Fruit fly (Drosophila melanogaster) whole organism, embryonic: ENCODE results near the gene alphaKap4.

Source experiments
- Aef1 ChIP-seq: fragments of 200-800 bp; sonication (Bioruptor generic); IDR thresholded peaks from 3 replicates; pipeline ENCODE4 v1.3.6; 2022; ENCODE audit warnings: missing biosample characterization, missing genetic modification characterization
- B-H2 ChIP-seq: fragments of 200-800 bp; sonication (Bioruptor generic); optimal IDR thresholded peaks from 2 replicates; lab custom pipeline; 2018; ENCODE audit warnings: missing biosample characterization, mild to moderate bottlenecking, missing genetic modification characterization
- Blimp-1 ChIP-seq: fragments of 200-800 bp; sonication (Bioruptor generic); optimal IDR thresholded peaks from 3 replicates; lab custom pipeline; 2018; ENCODE audit warnings: missing biosample characterization, missing genetic modification characterization, mild to moderate bottlenecking, moderate library complexity, missing genetic modification reagents
- CG10209 ChIP-seq: fragments of 200-800 bp; sonication (Bioruptor generic); optimal IDR thresholded peaks from 3 replicates; lab custom pipeline; 2017; ENCODE audit warnings: missing biosample characterization, mild to moderate bottlenecking, missing genetic modification characterization, missing genetic modification reagents
- CG11504 ChIP-seq: fragments of 200-800 bp; sonication (Bioruptor generic); optimal IDR thresholded peaks from 3 replicates; lab custom pipeline; 2019; ENCODE audit warnings: missing biosample characterization, mild to moderate bottlenecking, missing genetic modification characterization, moderate library complexity
- CG11696 ChIP-seq: fragments of 200-800 bp; sonication (Bioruptor generic); IDR thresholded peaks from 2 replicates; pipeline ENCODE4 v1.3.6; 2022; ENCODE audit warnings: missing biosample characterization, missing genetic modification characterization
- CG13624 ChIP-seq: fragments of 200-800 bp; sonication (Bioruptor generic); optimal IDR thresholded peaks from 2 replicates; lab custom pipeline; 2016; ENCODE audit warnings: missing biosample characterization, missing genetic modification characterization
- CG14050 ChIP-seq: fragments of 200-800 bp; sonication (Bioruptor generic); IDR thresholded peaks from 3 replicates; pipeline ENCODE4 v1.3.6; 2022; ENCODE audit warnings: missing biosample characterization, missing genetic modification characterization
- CG15073 ChIP-seq: fragments of 200-800 bp; sonication (Bioruptor generic); optimal IDR thresholded peaks from 2 replicates; lab custom pipeline; 2016; ENCODE audit warnings: missing biosample characterization, missing genetic modification characterization
- CG15601 ChIP-seq: fragments of 200-800 bp; sonication (Bioruptor generic); optimal IDR thresholded peaks from 3 replicates; lab custom pipeline; 2019; ENCODE audit warnings: missing biosample characterization, mild to moderate bottlenecking, missing genetic modification characterization, moderate library complexity
- CG16815 ChIP-seq: fragments of 200-800 bp; sonication (Bioruptor generic); optimal IDR thresholded peaks from 3 replicates; lab custom pipeline; 2017; ENCODE audit warnings: missing biosample characterization, mild to moderate bottlenecking, missing genetic modification characterization
- CG16863 ChIP-seq: fragments of 200-800 bp; sonication (Bioruptor generic); optimal IDR thresholded peaks from 3 replicates; lab custom pipeline; 2016; ENCODE audit warnings: missing biosample characterization, missing genetic modification characterization
- CG17612 ChIP-seq: fragments of 200-800 bp; sonication (Bioruptor generic); IDR thresholded peaks from 2 replicates; pipeline ENCODE4 v1.3.6; 2022; ENCODE audit warnings: missing biosample characterization, missing genetic modification characterization
- CG30020 ChIP-seq: fragments of 200-800 bp; optimal IDR thresholded peaks from 2 replicates; lab custom pipeline; 2019; ENCODE audit warnings: missing biosample characterization, mild to moderate bottlenecking, missing genetic modification characterization, moderate library complexity
- CG3065 ChIP-seq: fragments of 200-800 bp; sonication (Bioruptor generic); optimal IDR thresholded peaks from 2 replicates; lab custom pipeline; 2016; ENCODE audit warnings: missing biosample characterization, missing genetic modification characterization
- CG34224 ChIP-seq: fragments of 200-800 bp; sonication (Bioruptor generic); IDR thresholded peaks from 3 replicates; pipeline ENCODE4 v1.3.6; 2022; ENCODE audit warnings: missing biosample characterization, missing genetic modification characterization; ENCODE audit not compliant: partially characterized antibody
- CG3995 ChIP-seq: fragments of 200-800 bp; sonication (Bioruptor generic); optimal IDR thresholded peaks from 3 replicates; lab custom pipeline; 2016; ENCODE audit warnings: missing biosample characterization, missing genetic modification characterization
- CG4360 ChIP-seq: fragments of 200-800 bp; sonication (Bioruptor generic); IDR thresholded peaks from 2 replicates; pipeline ENCODE4 v1.3.6; 2022; ENCODE audit warnings: missing biosample characterization, missing genetic modification characterization
- CG4424 ChIP-seq: fragments of 200-800 bp; sonication (Bioruptor generic); optimal IDR thresholded peaks from 3 replicates; lab custom pipeline; 2016; ENCODE audit warnings: missing biosample characterization, missing genetic modification characterization
- CG6272 ChIP-seq: fragments of 200-800 bp; sonication (Bioruptor generic); IDR thresholded peaks from 2 replicates; pipeline ENCODE4 v1.3.6; 2022; ENCODE audit warnings: missing biosample characterization, missing genetic modification characterization
- CG6654 ChIP-seq: fragments of 200-800 bp; sonication (Bioruptor generic); optimal IDR thresholded peaks from 2 replicates; lab custom pipeline; 2017; ENCODE audit warnings: missing biosample characterization, mild to moderate bottlenecking, missing genetic modification characterization
- CG6765 ChIP-seq: fragments of 200-800 bp; sonication (Bioruptor generic); optimal IDR thresholded peaks from 3 replicates; lab custom pipeline; 2017; ENCODE audit warnings: missing biosample characterization, mild to moderate bottlenecking, missing genetic modification characterization
- CG7556 ChIP-seq: fragments of 200-800 bp; sonication (Bioruptor generic); optimal IDR thresholded peaks from 2 replicates; lab custom pipeline; 2017; ENCODE audit warnings: missing biosample characterization, mild to moderate bottlenecking, missing genetic modification characterization
- CG8290 ChIP-seq, 3 experiments: fragments of 200-800 bp; sonication (Bioruptor generic); optimal IDR thresholded peaks; 2 replicates each; lab custom pipeline; 2016 to 2019; ENCODE audit warnings: missing biosample characterization in 3 of 3, missing genetic modification characterization in 3 of 3, mild to moderate bottlenecking in 2 of 3, moderate library complexity in 1 of 3
- CG9609 ChIP-seq: fragments of 200-800 bp; sonication (Bioruptor generic); optimal IDR thresholded peaks from 3 replicates; lab custom pipeline; 2016; ENCODE audit warnings: missing biosample characterization, missing genetic modification characterization
- Dref ChIP-seq: fragments of 200-800 bp; sonication (Bioruptor generic); IDR thresholded peaks from 2 replicates; pipeline ENCODE4 v1.3.6; 2022; ENCODE audit warnings: missing biosample characterization, missing genetic modification characterization
- Gug ChIP-seq: fragments of 200-800 bp; sonication (Bioruptor generic); IDR thresholded peaks from 4 replicates; pipeline ENCODE4 v1.3.6; 2022; ENCODE audit warnings: missing biosample characterization, missing genetic modification characterization
- Hey ChIP-seq: fragments of 200-800 bp; sonication (Bioruptor generic); optimal IDR thresholded peaks from 3 replicates; lab custom pipeline; 2018; ENCODE audit warnings: missing biosample characterization, mild to moderate bottlenecking, missing genetic modification characterization
- Kr ChIP-seq: fragments of 200-800 bp; sonication (Bioruptor generic); optimal IDR thresholded peaks from 2 replicates; lab custom pipeline; 2017; ENCODE audit warnings: missing biosample characterization, mild to moderate bottlenecking, missing genetic modification characterization
- Mad ChIP-seq: fragments of 200-800 bp; sonication (Bioruptor generic); optimal IDR thresholded peaks from 2 replicates; lab custom pipeline; 2016; ENCODE audit warnings: missing biosample characterization, missing genetic modification characterization
- Ravus ChIP-seq: fragments of 200-800 bp; sonication (Bioruptor generic); IDR thresholded peaks from 2 replicates; pipeline ENCODE4 v1.3.6; 2022; ENCODE audit warnings: missing biosample characterization, missing genetic modification characterization
- Sin3A ChIP-seq: fragments of >200 bp; optimal IDR thresholded peaks from 2 replicates; lab custom pipeline; 2018
- TFAM ChIP-seq: fragments of 200-800 bp; sonication (Bioruptor generic); optimal IDR thresholded peaks from 2 replicates; lab custom pipeline; 2017; ENCODE audit warnings: missing biosample characterization, missing genetic modification characterization, inconsistent platforms
- bigmax ChIP-seq: fragments of 200-800 bp; sonication (Bioruptor generic); optimal IDR thresholded peaks from 2 replicates; lab custom pipeline; 2018; ENCODE audit warnings: missing biosample characterization, mild to moderate bottlenecking, missing genetic modification characterization
- cwo ChIP-seq: fragments of 200-800 bp; sonication (Bioruptor generic); optimal IDR thresholded peaks from 3 replicates; lab custom pipeline; 2017; ENCODE audit warnings: missing biosample characterization, missing genetic modification characterization, mild to moderate bottlenecking, moderate library complexity, missing genetic modification reagents
- dmrt99B ChIP-seq: fragments of 200-800 bp; sonication (Bioruptor generic); optimal IDR thresholded peaks from 2 replicates; lab custom pipeline; 2018; ENCODE audit warnings: missing biosample characterization, mild to moderate bottlenecking, missing genetic modification characterization, moderate library complexity
- emc ChIP-seq: fragments of 200-800 bp; sonication (Bioruptor generic); optimal IDR thresholded peaks from 2 replicates; lab custom pipeline; 2016; ENCODE audit warnings: missing biosample characterization, missing genetic modification characterization
- fd96Cb ChIP-seq: fragments of 200-800 bp; sonication (Bioruptor generic); optimal IDR thresholded peaks from 2 replicates; lab custom pipeline; 2018; ENCODE audit warnings: missing biosample characterization, mild to moderate bottlenecking, missing genetic modification characterization, moderate library complexity
- gsb-n ChIP-seq: fragments of 200-800 bp; sonication (Bioruptor generic); optimal IDR thresholded peaks from 3 replicates; lab custom pipeline; 2018; ENCODE audit warnings: missing biosample characterization, mild to moderate bottlenecking, missing genetic modification characterization
- ham ChIP-seq: fragments of 200-800 bp; sonication (Bioruptor generic); IDR thresholded peaks from 2 replicates; pipeline ENCODE4 v1.3.6; 2022; ENCODE audit warnings: missing biosample characterization, missing genetic modification characterization
- knrl ChIP-seq: fragments of 200-800 bp; sonication (Bioruptor generic); IDR thresholded peaks from 3 replicates; pipeline ENCODE4 v1.3.6; 2022; ENCODE audit warnings: missing biosample characterization, missing genetic modification characterization; ENCODE audit not compliant: partially characterized antibody
- luna ChIP-seq: fragments of 200-800 bp; sonication (Bioruptor generic); optimal IDR thresholded peaks from 2 replicates; lab custom pipeline; 2016; ENCODE audit warnings: missing biosample characterization, missing genetic modification characterization
- odd ChIP-seq: fragments of 200-800 bp; sonication (Bioruptor generic); optimal IDR thresholded peaks from 2 replicates; lab custom pipeline; 2017; ENCODE audit warnings: missing biosample characterization, mild to moderate bottlenecking, missing genetic modification characterization
- pb ChIP-seq: fragments of 200-800 bp; sonication (Bioruptor generic); optimal IDR thresholded peaks from 3 replicates; lab custom pipeline; 2016; ENCODE audit warnings: missing biosample characterization, missing genetic modification characterization
- salm ChIP-seq: fragments of 200-800 bp; sonication (Bioruptor generic); optimal IDR thresholded peaks from 2 replicates; lab custom pipeline; 2018; ENCODE audit warnings: missing biosample characterization, mild to moderate bottlenecking, missing genetic modification characterization
- sim ChIP-seq: fragments of 200-800 bp; sonication (Bioruptor generic); IDR thresholded peaks from 2 replicates; pipeline ENCODE4 v1.3.6; 2022; ENCODE audit warnings: missing biosample characterization, missing genetic modification characterization
- so ChIP-seq: fragments of 200-800 bp; sonication (Bioruptor generic); IDR thresholded peaks from 3 replicates; pipeline ENCODE4 v1.3.6; 2022; ENCODE audit warnings: missing biosample characterization, missing genetic modification characterization
- sob ChIP-seq: fragments of 200-800 bp; sonication (Bioruptor generic); IDR thresholded peaks from 2 replicates; pipeline ENCODE4 v1.3.6; 2022; ENCODE audit warnings: missing biosample characterization, missing genetic modification characterization
- stc ChIP-seq: fragments of 200-800 bp; sonication (Bioruptor generic); IDR thresholded peaks from 2 replicates; pipeline ENCODE4 v1.3.6; 2022; ENCODE audit warnings: missing biosample characterization, missing genetic modification characterization
- twi ChIP-seq: fragments of 200-800 bp; optimal IDR thresholded peaks from 2 replicates; lab custom pipeline; 2019; ENCODE audit warnings: missing biosample characterization, mild to moderate bottlenecking, missing genetic modification characterization, moderate library complexity
- unc-4 ChIP-seq: fragments of 200-800 bp; sonication (Bioruptor generic); IDR thresholded peaks from 2 replicates; pipeline ENCODE4 v1.3.6; 2022; ENCODE audit warnings: missing biosample characterization, missing genetic modification characterization; ENCODE audit not compliant: partially characterized antibody

Gene alphaKap4

DNA sequence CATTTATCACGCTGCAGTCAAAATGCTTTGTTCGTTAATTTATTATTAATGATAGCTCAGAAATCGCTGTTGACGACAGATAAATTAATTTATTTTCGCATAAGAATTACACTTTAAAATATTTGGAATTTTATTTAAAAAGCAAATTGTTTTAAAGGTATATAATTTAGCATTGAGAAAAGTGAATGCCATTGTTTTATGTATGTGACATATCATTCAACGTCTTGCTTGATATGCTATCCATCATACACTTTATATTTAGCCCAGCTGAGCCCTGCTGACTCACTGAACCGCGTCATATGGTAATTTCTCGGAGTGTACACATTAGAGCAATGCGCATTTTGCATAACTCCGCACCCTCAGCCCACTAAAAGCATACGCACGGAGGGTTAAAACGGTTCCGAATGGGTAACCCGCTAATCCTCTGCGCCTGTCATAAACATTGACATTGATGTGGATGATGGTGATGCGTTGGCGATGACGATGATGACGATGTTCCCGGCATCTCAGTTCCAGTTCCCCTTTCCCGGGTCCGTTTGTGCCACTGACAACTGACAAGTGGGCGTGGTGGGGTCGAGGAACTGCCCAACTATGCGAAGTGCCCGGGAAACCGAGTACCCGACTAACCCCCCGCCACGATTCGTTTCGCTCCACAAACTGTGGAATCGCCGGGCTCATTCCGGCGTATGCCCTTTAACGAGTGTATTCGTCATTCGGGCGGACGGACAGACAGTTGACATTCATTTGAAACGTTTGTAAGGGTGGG, 21.2 kb downstream of the alphaKap4 start (continued):
- TF ChIP-seq gsb-n (tag; lab: Kevin White, UChicago): no peak
- no peak for TF ChIP-seq emc
- TF ChIP-seq CG3995 (GFP tag; lab: Kevin White, UChicago): no peak
- TF ChIP-seq CG11696: no peak
- no peak for TF ChIP-seq twi (tag; lab: Kevin White, UChicago)
- TF ChIP-seq Gug (GFP tag; lab: Robert Waterston, UW): no peak
- TF ChIP-seq salm: no peak
- TF ChIP-seq CG16815 (GFP tag; lab: Kevin White, UChicago): no peak
- no peak for TF ChIP-seq CG9609 (GFP tag; lab: Kevin White, UChicago)
- peak; percentile 34 for TF ChIP-seq CG4424 (GFP tag; lab: Kevin White, UChicago)
- peak; percentile 51 for TF ChIP-seq CG11504 (tag; lab: Kevin White, UChicago)
- TF ChIP-seq Dref (GFP tag; lab: Robert Waterston, UW): no peak
- TF ChIP-seq CG6765: no peak
- no peak for TF ChIP-seq CG16863 (GFP tag; lab: Kevin White, UChicago)
- peak; percentile 67 for TF ChIP-seq Hey (tag; lab: Kevin White, UChicago)
- TF ChIP-seq CG10209 (GFP tag; lab: Kevin White, UChicago): no peak
- no peak for TF ChIP-seq CG34224 (GFP tag; lab: Robert Waterston, UW)
- no peak for TF ChIP-seq sob (GFP tag; lab: Robert Waterston, UW)
- TF ChIP-seq knrl (GFP tag; lab: Robert Waterston, UW): no peak
- TF ChIP-seq so (GFP tag; lab: Robert Waterston, UW): no peak
- TF ChIP-seq stc (GFP tag; lab: Robert Waterston, UW): no peak
- TF ChIP-seq CG17612 (GFP tag; lab: Robert Waterston, UW): no peak
- TF ChIP-seq CG15073 (GFP tag; lab: Kevin White, UChicago): no peak
- TF ChIP-seq CG15601 (tag; lab: Kevin White, UChicago): no peak
- TF ChIP-seq CG7556 (GFP tag; lab: Kevin White, UChicago): peak; percentile 3
- no peak for TF ChIP-seq pb (GFP tag; lab: Kevin White, UChicago)
- TF ChIP-seq unc-4 (GFP tag; lab: Robert Waterston, UW): no peak
- no peak for TF ChIP-seq CG30020 (tag; lab: Kevin White, UChicago)
- TF ChIP-seq CG3065 (GFP tag; lab: Kevin White, UChicago): peak; percentile 10
- no peak for TF ChIP-seq Sin3A (lab: Kevin White, UChicago)
- no peak for TF ChIP-seq bigmax (GFP tag; lab: Kevin White, UChicago)
- TF ChIP-seq CG13624: no peak
- TF ChIP-seq Blimp-1 (GFP tag; lab: Kevin White, UChicago): peak; percentile 51
- TF ChIP-seq CG14050: no peak
- no peak for TF ChIP-seq Kr (GFP tag; lab: Kevin White, UChicago)
- no peak for TF ChIP-seq Mad
- TF ChIP-seq TFAM: no peak
- no peak for TF ChIP-seq odd
- no peak for TF ChIP-seq CG8290 (GFP tag; optimal IDR thresholded peaks at IDR 0.05; lab: Kevin White, UChicago)
- no peak for TF ChIP-seq CG8290 (tag; optimal IDR thresholded peaks at IDR 0.05; lab: Kevin White, UChicago)
- peak; percentile 31 for TF ChIP-seq fd96Cb (tag; lab: Kevin White, UChicago)
- no peak for TF ChIP-seq Ravus (GFP tag; lab: Robert Waterston, UW)
- no peak for TF ChIP-seq CG6272
- no peak for TF ChIP-seq B-H2 (GFP tag; lab: Kevin White, UChicago)
- TF ChIP-seq ham (GFP tag; lab: Robert Waterston, UW): no peak
- no peak for TF ChIP-seq sim
- no peak for TF ChIP-seq CG4360
- TF ChIP-seq luna (GFP tag; lab: Kevin White, UChicago): no peak
- TF ChIP-seq cwo: no peak
- no peak for TF ChIP-seq CG6654 (GFP tag; lab: Kevin White, UChicago)
- peak; percentile 23 for TF ChIP-seq dmrt99B (tag; lab: Kevin White, UChicago)
- no peak for TF ChIP-seq Aef1
